Worm (Caenorhabditis elegans) whole organism, late embryonic: ENCODE data around the gene W05B10.4.

Source experiments
- ama-1 ChIP-seq: fragments of 150-350 bp; optimal IDR thresholded peaks from 2 replicates; lab custom pipeline; 2014
- fkh-10 ChIP-seq: fragments of 150-350 bp; optimal IDR thresholded peaks from 2 replicates; lab custom pipeline; 2014; ENCODE audit warnings: missing biosample characterization, missing genetic modification reagents, missing genetic modification characterization
- hlh-13 ChIP-seq: fragments of 200-800 bp; sonication (Bioruptor generic); optimal IDR thresholded peaks from 2 replicates; lab custom pipeline; 2018; ENCODE audit warnings: mild to moderate bottlenecking, missing genetic modification characterization, missing compliant biosample characterization
- ref-2 ChIP-seq: sonication (generic microtip); optimal IDR thresholded peaks from 2 replicates; lab custom pipeline; 2016; ENCODE audit warnings: missing genetic modification characterization, missing compliant biosample characterization
- ttx-3 ChIP-seq: sonication (generic microtip); optimal IDR thresholded peaks from 2 replicates; lab custom pipeline; 2016; ENCODE audit warnings: missing genetic modification reagents, missing genetic modification characterization, missing compliant biosample characterization
- unc-3 ChIP-seq, 2 experiments: fragments of 200-800 bp in 1 of 2; sonication (Bioruptor generic) in 1 of 2; sonication (generic microtip) in 1 of 2; conservative IDR thresholded peaks in 1 of 2; optimal IDR thresholded peaks in 1 of 2; 2 replicates each; pipeline versions ENCODE4 v1.3.6 to Lab custom; 2016 to 2022; ENCODE audit warnings: missing compliant biosample characterization in 2 of 2, missing genetic modification characterization in 2 of 2, missing genetic modification reagents in 1 of 2

DNA sequence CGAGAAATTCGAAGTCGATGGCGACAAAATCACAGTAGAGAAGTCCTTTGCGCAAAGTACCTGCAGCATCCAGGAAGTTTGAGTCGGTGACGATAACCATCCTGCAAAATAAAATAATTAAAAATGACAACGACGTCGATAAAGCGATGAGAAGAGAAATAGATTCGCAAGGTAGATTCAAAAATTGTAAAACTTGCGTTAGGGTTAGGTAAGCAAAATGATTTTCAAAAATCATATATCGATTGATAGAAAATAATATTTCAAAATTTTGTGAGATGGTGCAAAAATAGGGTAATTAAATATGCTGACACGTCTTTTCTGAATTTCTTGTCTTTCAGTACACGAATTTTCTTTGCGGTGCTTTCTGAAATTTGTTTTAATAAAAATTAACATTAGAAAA is 27.1 kb downstream of the W05B10.4 start, which contains the start of gene parn-1:
- TF ChIP-seq fkh-10 (GFP tag; lab: Kevin White, UChicago) (no peak), ref-2 (tag; lab: Kevin White, UChicago) (no peak), ama-1 (lab: Kevin White, UChicago) (no peak), unc-3 (GFP tag; conservative IDR thresholded peaks at IDR 0.05; lab: Robert Waterston, UW) (no peak), unc-3 (tag; optimal IDR thresholded peaks at IDR 0.05; lab: Kevin White, UChicago) (no peak), hlh-13 (GFP tag; lab: Kevin White, UChicago) (no peak), ttx-3 (no peak)
